Worm (Caenorhabditis elegans) whole organism, L1 larva: ENCODE results near the gene C03G5.14.
"Not testable (repeated sequence)": the region's sequence is repeated elsewhere in the genome, so short reads cannot be mapped to it uniquely, and the experiment has no call there.

Experiments
- Y116A8C.19 ChIP-seq: sonication (generic microtip); optimal IDR thresholded peaks from 2 replicates; lab custom pipeline; 2016; ENCODE audit warnings: missing compliant biosample characterization, missing genetic modification characterization, borderline replicate concordance
- ama-1 ChIP-seq: fragments of 150-350 bp; optimal IDR thresholded peaks from 2 replicates; lab custom pipeline; 2014
- ceh-82 ChIP-seq, 3 experiments: fragments of 150-350 bp in 1 of 3; sonication (generic microtip) in 2 of 3; optimal IDR thresholded peaks; 2 replicates each; lab custom pipeline; 2014 to 2017; ENCODE audit warnings: missing biosample characterization in 3 of 3, missing genetic modification characterization in 3 of 3
- hlh-4 ChIP-seq: sonication (generic microtip); optimal IDR thresholded peaks from 2 replicates; lab custom pipeline; 2016; ENCODE audit warnings: mild to moderate bottlenecking, missing genetic modification characterization, missing compliant biosample characterization
- jun-1 ChIP-seq: fragments of 150-350 bp; optimal IDR thresholded peaks from 2 replicates; lab custom pipeline; 2014; ENCODE audit warnings: missing biosample characterization, missing genetic modification reagents, missing genetic modification characterization
- lin-35 ChIP-seq, 2 experiments: fragments of 150-350 bp; optimal IDR thresholded peaks; 2 replicates each; lab custom pipeline; 2014; ENCODE audit warnings: missing biosample characterization in 2 of 2, missing genetic modification characterization in 2 of 2, missing genetic modification reagents in 2 of 2
- lin-39 ChIP-seq: fragments of 150-350 bp; optimal IDR thresholded peaks from 2 replicates; lab custom pipeline; 2014; ENCODE audit warnings: missing biosample characterization, missing genetic modification reagents, missing genetic modification characterization
- lsy-2 ChIP-seq, 2 experiments: fragments of 150-350 bp; optimal IDR thresholded peaks; 2 replicates each; lab custom pipeline; 2014; ENCODE audit warnings: missing biosample characterization in 2 of 2, missing genetic modification characterization in 2 of 2
- nhr-237 ChIP-seq: fragments of 150-350 bp; optimal IDR thresholded peaks from 2 replicates; lab custom pipeline; 2014; ENCODE audit warnings: missing biosample characterization, missing genetic modification characterization
- snpc-4 ChIP-seq: fragments of 150-350 bp; optimal IDR thresholded peaks from 2 replicates; lab custom pipeline; 2014; ENCODE audit warnings: missing biosample characterization, missing genetic modification characterization
- unc-62 ChIP-seq: fragments of 150-350 bp; optimal IDR thresholded peaks from 2 replicates; lab custom pipeline; 2014; ENCODE audit warnings: missing biosample characterization, missing genetic modification reagents, missing genetic modification characterization

DNA sequence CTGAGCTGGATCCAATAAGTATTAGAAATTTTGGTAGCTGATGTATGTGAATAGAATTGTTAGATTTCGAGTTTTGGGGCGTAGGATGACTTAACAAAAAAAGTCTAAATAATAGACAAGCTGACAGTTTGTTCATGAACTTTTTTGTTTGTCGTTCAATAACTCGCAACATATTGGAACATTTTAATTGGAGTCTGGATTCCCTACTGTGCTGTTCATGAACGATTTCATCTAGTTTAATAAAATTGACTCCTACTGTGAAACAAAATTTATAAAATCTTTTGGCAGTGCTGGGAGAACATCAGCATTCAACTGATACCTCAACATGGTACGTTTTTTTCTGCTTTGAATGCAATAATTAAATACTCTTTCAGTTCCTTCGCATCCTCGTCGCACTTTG, 19.8 kb downstream of the C03G5.14 start, which contains the start of gene nspc-7:
- TF ChIP-seq nhr-237; ceh-82 (tag; optimal IDR thresholded peaks at IDR 0.05; lab: Kevin White, UChicago); lin-35 (GFP tag; optimal IDR thresholded peaks at IDR 0.05; lab: Kevin White, UChicago); hlh-4 (tag; lab: Kevin White, UChicago); Y116A8C.19; snpc-4 (tag; lab: Kevin White, UChicago); lin-39; jun-1; unc-62 (GFP tag; lab: Kevin White, UChicago); lsy-2 (tag; optimal IDR thresholded peaks at IDR 0.05; lab: Kevin White, UChicago); ama-1 (lab: Kevin White, UChicago): not testable (repeated sequence)
